Worm (Caenorhabditis elegans) whole organism, L4 larva: ENCODE data around the gene Y45F3A.4.

Experiments used
- D1046.2 ChIP-seq: fragments of 200-800 bp; sonication (Bioruptor generic); IDR thresholded peaks from 2 replicates; pipeline ENCODE4 v1.3.6; 2022; ENCODE audit warnings: missing genetic modification characterization, missing compliant biosample characterization
- F44E2.7 ChIP-seq: fragments of 200-800 bp; sonication (Bioruptor generic); IDR thresholded peaks from 2 replicates; pipeline ENCODE4 v2.1.2; 2022; ENCODE audit warnings: missing genetic modification characterization, missing compliant biosample characterization
- F49E8.2 ChIP-seq: sonication (generic microtip); optimal IDR thresholded peaks from 2 replicates; lab custom pipeline; 2016; ENCODE audit warnings: missing compliant biosample characterization, mild to moderate bottlenecking, missing genetic modification characterization, borderline replicate concordance
- R02D3.7 ChIP-seq: fragments of 150-350 bp; sonication (generic microtip); optimal IDR thresholded peaks from 3 replicates; lab custom pipeline; 2014; ENCODE audit warnings: missing biosample characterization, missing genetic modification characterization
- Y105C5A.15 ChIP-seq: fragments of 200-800 bp; sonication (Bioruptor generic); IDR thresholded peaks from 2 replicates; pipeline ENCODE4 v1.3.6; 2022; ENCODE audit warnings: missing genetic modification characterization, missing compliant biosample characterization
- Y75B8A.6 ChIP-seq: fragments of 200-800 bp; sonication (Bioruptor generic); IDR thresholded peaks from 2 replicates; pipeline ENCODE4 v1.3.6; 2022; ENCODE audit warnings: missing genetic modification reagents, missing genetic modification characterization, missing compliant biosample characterization
- aha-1 ChIP-seq: fragments of 150-350 bp; peaks from one replicate; lab custom pipeline; 2014; ENCODE audit warnings: missing biosample characterization, missing genetic modification characterization
- aly-2 ChIP-seq: sonication (generic microtip); optimal IDR thresholded peaks from 2 replicates; lab custom pipeline; 2018; ENCODE audit warnings: missing biosample characterization, missing genetic modification characterization
- ceh-20 ChIP-seq: fragments of 200-800 bp; sonication (Bioruptor generic); IDR thresholded peaks from 2 replicates; pipeline ENCODE4 v1.3.6; 2022; ENCODE audit warnings: missing genetic modification reagents, missing genetic modification characterization, missing compliant biosample characterization
- ceh-28 ChIP-seq: fragments of 150-350 bp; optimal IDR thresholded peaks from 2 replicates; lab custom pipeline; 2014; ENCODE audit warnings: missing biosample characterization, missing genetic modification reagents, missing genetic modification characterization
- ceh-32 ChIP-seq: sonication (generic microtip); optimal IDR thresholded peaks from 2 replicates; lab custom pipeline; 2016; ENCODE audit warnings: mild to moderate bottlenecking, missing genetic modification characterization, missing compliant biosample characterization; ENCODE audit not compliant: poor library complexity
- ceh-44 ChIP-seq: fragments of 200-800 bp; sonication (Bioruptor generic); IDR thresholded peaks from 2 replicates; pipeline ENCODE4 v1.3.6; 2022; ENCODE audit warnings: missing genetic modification reagents, missing genetic modification characterization, missing compliant biosample characterization
- ctbp-1 ChIP-seq: fragments of 200-800 bp; sonication (Bioruptor generic); IDR thresholded peaks from 2 replicates; pipeline ENCODE4 v1.3.6; 2022; ENCODE audit warnings: missing genetic modification reagents, missing genetic modification characterization, missing compliant biosample characterization
- dmd-9 ChIP-seq: fragments of 200-800 bp; sonication (Bioruptor generic); IDR thresholded peaks from 2 replicates; pipeline ENCODE4 v1.3.6; 2022; ENCODE audit warnings: missing genetic modification reagents, missing genetic modification characterization, missing compliant biosample characterization
- dpl-1 ChIP-seq: fragments of 150-350 bp; optimal IDR thresholded peaks from 2 replicates; lab custom pipeline; 2014; ENCODE audit warnings: missing biosample characterization, missing genetic modification reagents, missing genetic modification characterization
- duxl-1 ChIP-seq: sonication (generic microtip); optimal IDR thresholded peaks from 2 replicates; lab custom pipeline; 2016; ENCODE audit warnings: mild to moderate bottlenecking, missing genetic modification characterization, moderate library complexity, missing compliant biosample characterization; ENCODE audit not compliant: poor library complexity
- dve-1 ChIP-seq: sonication (generic microtip); optimal IDR thresholded peaks from 2 replicates; lab custom pipeline; 2017; ENCODE audit warnings: antibody characterized with exemption, mild to moderate bottlenecking, missing genetic modification characterization, missing compliant biosample characterization; ENCODE audit not compliant: insufficient read depth
- fkh-10 ChIP-seq: fragments of 150-350 bp; optimal IDR thresholded peaks from 2 replicates; lab custom pipeline; 2014; ENCODE audit warnings: missing biosample characterization, missing genetic modification reagents, missing genetic modification characterization
- fos-1 ChIP-seq: fragments of 150-350 bp; optimal IDR thresholded peaks from 2 replicates; lab custom pipeline; 2014; ENCODE audit warnings: missing biosample characterization, missing genetic modification characterization
- hlh-30 ChIP-seq: sonication (generic microtip); optimal IDR thresholded peaks from 2 replicates; lab custom pipeline; 2017; ENCODE audit warnings: antibody characterized with exemption, mild to moderate bottlenecking, missing genetic modification characterization, missing compliant biosample characterization; ENCODE audit not compliant: insufficient read depth
- hmg-1.1 ChIP-seq: fragments of 200-800 bp; sonication (Bioruptor generic); IDR thresholded peaks from 2 replicates; pipeline ENCODE4 v1.3.6; 2022; ENCODE audit warnings: missing genetic modification reagents, missing genetic modification characterization, missing compliant biosample characterization
- jun-1 ChIP-seq: fragments of 150-350 bp; optimal IDR thresholded peaks from 2 replicates; lab custom pipeline; 2014; ENCODE audit warnings: missing biosample characterization, missing genetic modification reagents, missing genetic modification characterization
- lim-7 ChIP-seq: fragments of 200-800 bp; sonication (Bioruptor generic); IDR thresholded peaks from 2 replicates; pipeline ENCODE4 v1.3.6; 2022; ENCODE audit warnings: missing genetic modification characterization, missing compliant biosample characterization
- lin-1 ChIP-seq: fragments of 200-800 bp; sonication (Bioruptor generic); IDR thresholded peaks from 2 replicates; pipeline ENCODE4 v1.3.6; 2022; ENCODE audit warnings: missing genetic modification reagents, missing genetic modification characterization, missing compliant biosample characterization
- lin-15B ChIP-seq: fragments of 150-350 bp; sonication (generic microtip); optimal IDR thresholded peaks from 3 replicates; lab custom pipeline; 2014; ENCODE audit warnings: missing biosample characterization, missing genetic modification characterization
- lin-29 ChIP-seq: fragments of 200-800 bp; sonication (Bioruptor generic); IDR thresholded peaks from 2 replicates; pipeline ENCODE4 v1.3.6; 2022; ENCODE audit warnings: missing genetic modification reagents, missing genetic modification characterization, missing compliant biosample characterization
- lin-39 ChIP-seq: fragments of 150-350 bp; optimal IDR thresholded peaks from 2 replicates; lab custom pipeline; 2014; ENCODE audit warnings: missing biosample characterization, missing genetic modification reagents, missing genetic modification characterization
- lsy-2 ChIP-seq, 2 experiments: fragments of 150-350 bp in 1 of 2; sonication (generic microtip) in 1 of 2; optimal IDR thresholded peaks; 2 replicates each; lab custom pipeline; 2014 to 2017; ENCODE audit warnings: missing biosample characterization in 2 of 2, missing genetic modification characterization in 2 of 2
- madf-5 ChIP-seq, 2 experiments: fragments of 200-800 bp; sonication (Bioruptor generic); IDR thresholded peaks; 2 replicates each; pipeline ENCODE4 v1.3.6; 2022; ENCODE audit warnings: missing compliant biosample characterization in 2 of 2, missing genetic modification characterization in 2 of 2
- madf-9 ChIP-seq: fragments of 200-800 bp; sonication (Bioruptor generic); conservative IDR thresholded peaks from 2 replicates; pipeline ENCODE4 v1.3.6; 2022; ENCODE audit warnings: missing genetic modification reagents, missing genetic modification characterization, missing compliant biosample characterization
- mdl-1 ChIP-seq, 2 experiments: fragments of 150-350 bp in 1 of 2; sonication (generic microtip) in 1 of 2; optimal IDR thresholded peaks; 2 replicates each; lab custom pipeline; 2014 to 2017; ENCODE audit warnings: missing biosample characterization in 2 of 2, missing genetic modification characterization in 2 of 2
- mxl-3 ChIP-seq: fragments of 200-800 bp; sonication (Bioruptor generic); optimal IDR thresholded peaks from 2 replicates; lab custom pipeline; 2018; ENCODE audit warnings: mild to moderate bottlenecking, missing genetic modification characterization, missing compliant biosample characterization
- nhr-102 ChIP-seq: sonication (generic microtip); optimal IDR thresholded peaks from 2 replicates; lab custom pipeline; 2016; ENCODE audit warnings: mild to moderate bottlenecking, missing genetic modification characterization, moderate library complexity, missing compliant biosample characterization
- nhr-11 ChIP-seq: fragments of 150-350 bp; optimal IDR thresholded peaks from 2 replicates; lab custom pipeline; 2014; ENCODE audit warnings: missing biosample characterization, missing genetic modification characterization
- nhr-237 ChIP-seq: sonication (generic microtip); optimal IDR thresholded peaks from 2 replicates; lab custom pipeline; 2017; ENCODE audit warnings: missing biosample characterization, missing genetic modification characterization
- nhr-42 ChIP-seq: fragments of 200-800 bp; sonication (Bioruptor generic); IDR thresholded peaks from 2 replicates; pipeline ENCODE4 v1.3.6; 2022; ENCODE audit warnings: missing genetic modification characterization, missing compliant biosample characterization
- nhr-48 ChIP-seq: sonication (generic microtip); optimal IDR thresholded peaks from 2 replicates; lab custom pipeline; 2016; ENCODE audit warnings: mild to moderate bottlenecking, missing genetic modification characterization, missing compliant biosample characterization
- nhr-6 ChIP-seq: fragments of 150-350 bp; optimal IDR thresholded peaks from 2 replicates; lab custom pipeline; 2014; ENCODE audit warnings: missing biosample characterization, missing genetic modification characterization
- nhr-77 ChIP-seq: fragments of 150-350 bp; optimal IDR thresholded peaks from 2 replicates; lab custom pipeline; 2014; ENCODE audit warnings: missing biosample characterization, missing genetic modification characterization
- pha-4 ChIP-seq, 2 experiments: fragments of 150-350 bp in 1 of 2; fragments of 200-800 bp in 1 of 2; sonication (Bioruptor generic) in 1 of 2; IDR thresholded peaks in 1 of 2; optimal IDR thresholded peaks in 1 of 2; 2 replicates each; pipeline versions ENCODE4 v1.3.6 to Lab custom; 2014 to 2022; ENCODE audit warnings: missing genetic modification characterization in 2 of 2, missing genetic modification reagents in 2 of 2, missing biosample characterization in 1 of 2, missing compliant biosample characterization in 1 of 2
- set-16 ChIP-seq: fragments of 200-800 bp; sonication (Bioruptor generic); IDR thresholded peaks from 2 replicates; pipeline ENCODE4 v1.3.6; 2022; ENCODE audit warnings: missing genetic modification reagents, missing genetic modification characterization, missing compliant biosample characterization
- snpc-1.2 ChIP-seq: fragments of 200-800 bp; sonication (Bioruptor generic); IDR thresholded peaks from 2 replicates; pipeline ENCODE4 v1.3.6; 2022; ENCODE audit warnings: missing genetic modification reagents, missing genetic modification characterization, missing compliant biosample characterization
- spr-1 ChIP-seq: sonication (generic microtip); optimal IDR thresholded peaks from 2 replicates; lab custom pipeline; 2016; ENCODE audit warnings: mild to moderate bottlenecking, missing genetic modification characterization, missing compliant biosample characterization
- tag-97 ChIP-seq: fragments of 200-800 bp; sonication (Bioruptor generic); IDR thresholded peaks from 2 replicates; pipeline ENCODE4 v1.3.6; 2022; ENCODE audit warnings: missing genetic modification characterization, missing compliant biosample characterization
- unc-62 ChIP-seq, 3 experiments: fragments of 150-350 bp in 1 of 3; sonication (generic microtip); optimal IDR thresholded peaks in 2 of 3; peaks in 1 of 3; 1 replicate in 1 of 3; 2 replicates in 2 of 3; lab custom pipeline; 2014 to 2017; ENCODE audit warnings: missing biosample characterization in 3 of 3, missing genetic modification characterization in 3 of 3, missing genetic modification reagents in 3 of 3, missing genotype in 1 of 3
- zip-11 ChIP-seq: fragments of 200-800 bp; sonication (Bioruptor generic); IDR thresholded peaks from 2 replicates; pipeline ENCODE4 v1.3.6; 2022; ENCODE audit warnings: missing genetic modification characterization, missing compliant biosample characterization
- ztf-11 ChIP-seq: fragments of 150-350 bp; optimal IDR thresholded peaks from 2 replicates; lab custom pipeline; 2014; ENCODE audit warnings: missing biosample characterization, missing genetic modification characterization
- ztf-7 ChIP-seq: fragments of 150-350 bp; optimal IDR thresholded peaks from 2 replicates; lab custom pipeline; 2014; ENCODE audit warnings: missing biosample characterization, missing genetic modification characterization

Gene Y45F3A.4

DNA sequence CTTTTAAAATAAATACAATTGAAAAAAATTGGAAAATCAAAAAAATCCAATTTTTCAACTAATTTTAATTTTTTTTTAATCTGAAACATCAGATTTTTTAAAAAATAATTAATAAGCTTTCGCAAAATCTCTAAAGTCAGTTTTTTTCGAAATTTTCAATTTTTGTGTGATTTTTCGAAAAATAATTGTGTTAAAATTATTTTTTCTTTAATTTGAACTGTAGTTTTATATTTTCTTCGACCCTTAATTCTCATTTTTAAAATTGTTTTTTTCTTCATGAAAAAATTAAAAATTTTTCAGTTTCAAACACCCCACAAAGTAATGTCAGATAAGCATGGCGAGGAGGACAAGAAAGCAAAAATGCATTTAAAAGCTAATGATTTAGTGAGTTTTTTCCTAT lies 29.8 kb upstream of the Y45F3A.4 start, which contains the start of gene rabx-5:
Gene rabx-5 (plus strand): TSS at position 301 of the 400 bp plus-strand sequence.
- TF ChIP-seq hlh-30 = no peak
- no peak for TF ChIP-seq R02D3.7 (tag; lab: Kevin White, UChicago)
- no peak for TF ChIP-seq mxl-3
- no peak for TF ChIP-seq dpl-1 (GFP tag; lab: Kevin White, UChicago)
- no peak for TF ChIP-seq Y75B8A.6 (GFP tag; lab: Robert Waterston, UW)
- TF ChIP-seq madf-9 (GFP tag; lab: Robert Waterston, UW) = no peak
- no peak for TF ChIP-seq madf-5 (GFP tag; IDR thresholded peaks at IDR 0.05; lab: Robert Waterston, UW)
- TF ChIP-seq zip-11 = no peak
- TF ChIP-seq dve-1 = no peak
- no peak for TF ChIP-seq pha-4 (GFP tag; IDR thresholded peaks at IDR 0.05; lab: Robert Waterston, UW)
- TF ChIP-seq pha-4 (tag; optimal IDR thresholded peaks at IDR 0.05; lab: Kevin White, UChicago) = no peak
- no peak for TF ChIP-seq fkh-10 (GFP tag; lab: Kevin White, UChicago)
- TF ChIP-seq nhr-77 (tag; lab: Kevin White, UChicago) = no peak
- no peak for TF ChIP-seq snpc-1.2 (GFP tag; lab: Robert Waterston, UW)
- no peak for TF ChIP-seq tag-97
- TF ChIP-seq nhr-237 (tag; lab: Kevin White, UChicago) = no peak
- no peak for TF ChIP-seq lim-7 (GFP tag; lab: Robert Waterston, UW)
- no peak for TF ChIP-seq lin-1 (GFP tag; lab: Robert Waterston, UW)
- TF ChIP-seq, all 104 proteins: peak for 0

DNA sequence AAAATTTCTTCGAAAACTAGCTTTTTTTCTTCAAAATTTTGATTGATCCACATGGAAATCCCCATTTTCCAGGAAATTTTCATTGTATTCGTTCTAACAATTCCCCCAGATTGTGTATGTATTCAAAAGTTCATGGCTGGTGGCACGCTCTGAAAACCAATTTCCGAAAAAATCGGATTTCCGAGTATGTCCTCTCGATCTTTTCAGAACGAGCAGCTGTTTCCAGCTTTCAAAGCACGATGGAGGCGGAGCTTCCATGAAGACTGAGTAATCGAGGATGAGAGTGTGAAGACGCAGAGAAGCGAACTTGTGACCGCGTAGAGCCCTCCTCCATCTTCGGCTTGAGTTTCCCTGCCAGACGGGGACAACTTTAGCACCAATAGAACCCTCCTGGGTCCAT lies 29.1 kb upstream of the Y45F3A.4 start:
- TF ChIP-seq aha-1 (tag; lab: Kevin White, UChicago) (peak; percentile 46), dpl-1 (GFP tag; lab: Kevin White, UChicago) (no peak), jun-1 (tag; lab: Kevin White, UChicago) (no peak), mdl-1 (tag; optimal IDR thresholded peaks at IDR 0.05; lab: Kevin White, UChicago) (no peak), ztf-11 (tag; lab: Kevin White, UChicago) (no peak), nhr-102 (tag; lab: Kevin White, UChicago) (no peak), lin-1 (GFP tag; lab: Robert Waterston, UW) (no peak), hlh-30 (peak; percentile 44), lsy-2 (tag; optimal IDR thresholded peaks at IDR 0.05; lab: Kevin White, UChicago) (peak in 1 of 2 experiments; percentile 19), hmg-1.1 (no peak), nhr-42 (no peak), unc-62 (GFP tag; optimal IDR thresholded peaks at IDR 0.05 in 1 of 2; lab: Kevin White, UChicago) (peak in 1 of 2 experiments; percentile 28), unc-62 (tag; optimal IDR thresholded peaks at IDR 0.05; lab: Kevin White, UChicago) (no peak), Y105C5A.15 (GFP tag; lab: Robert Waterston, UW) (no peak), spr-1 (tag; lab: Kevin White, UChicago) (no peak), ceh-28 (tag; lab: Kevin White, UChicago) (no peak), nhr-6 (tag; lab: Kevin White, UChicago) (no peak), R02D3.7 (tag; lab: Kevin White, UChicago) (no peak), ceh-20 (GFP tag; lab: Robert Waterston, UW) (no peak), dmd-9 (GFP tag; lab: Robert Waterston, UW) (no peak), D1046.2 (no peak), nhr-48 (no peak), set-16 (GFP tag; lab: Robert Waterston, UW) (no peak), ztf-7 (tag; lab: Kevin White, UChicago) (no peak), aly-2 (tag; lab: Kevin White, UChicago) (no peak), lin-15B (tag; lab: Kevin White, UChicago) (no peak), ctbp-1 (GFP tag; lab: Robert Waterston, UW) (0 out of 2 replicates have a peak, but pooled peaks have one; percentile 35), nhr-11 (tag; lab: Kevin White, UChicago) (peak; percentile 7), F49E8.2 (tag; lab: Kevin White, UChicago) (no peak), ceh-44 (GFP tag; lab: Robert Waterston, UW) (no peak), lin-39 (tag; lab: Kevin White, UChicago) (no peak), F44E2.7 (GFP tag; lab: Robert Waterston, UW) (no peak), ceh-32 (tag; lab: Kevin White, UChicago) (no peak), fos-1 (tag; lab: Kevin White, UChicago) (no peak), lin-29 (GFP tag; lab: Robert Waterston, UW) (no peak), duxl-1 (tag; lab: Kevin White, UChicago) (no peak)
